Fruit fly (Drosophila melanogaster) whole organism, embryonic: ENCODE measurements around the gene MCU.
A peak's percentile ranks its signal among the peaks of the same experiment; 100 is the strongest.

Source experiments
- Abd-B ChIP-seq: fragments of 200-800 bp; sonication (Bioruptor generic); optimal IDR thresholded peaks from 2 replicates; lab custom pipeline; 2018; ENCODE audit warnings: missing biosample characterization, mild to moderate bottlenecking, missing genetic modification characterization, moderate library complexity
- Blimp-1 ChIP-seq: fragments of 200-800 bp; sonication (Bioruptor generic); optimal IDR thresholded peaks from 3 replicates; lab custom pipeline; 2018; ENCODE audit warnings: missing biosample characterization, missing genetic modification characterization, mild to moderate bottlenecking, moderate library complexity, missing genetic modification reagents
- CG10267 ChIP-seq: fragments of 200-800 bp; sonication (Bioruptor generic); optimal IDR thresholded peaks from 2 replicates; lab custom pipeline; 2018; ENCODE audit warnings: missing biosample characterization, mild to moderate bottlenecking, missing genetic modification characterization, moderate library complexity
- CG10654 ChIP-seq: fragments of 200-800 bp; sonication (Bioruptor generic); optimal IDR thresholded peaks from 2 replicates; lab custom pipeline; 2016; ENCODE audit warnings: missing biosample characterization, missing genetic modification characterization
- CG11247 ChIP-seq: fragments of 200-800 bp; sonication (Bioruptor generic); IDR thresholded peaks from 2 replicates; pipeline ENCODE4 v1.3.6; 2022; ENCODE audit warnings: missing biosample characterization, missing genetic modification characterization
- CG11723 ChIP-seq: fragments of 200-800 bp; sonication (Bioruptor generic); optimal IDR thresholded peaks from 2 replicates; lab custom pipeline; 2017; ENCODE audit warnings: missing biosample characterization, mild to moderate bottlenecking, missing genetic modification characterization
- CG12155 ChIP-seq: fragments of 200-800 bp; sonication (Bioruptor generic); optimal IDR thresholded peaks from 3 replicates; lab custom pipeline; 2016; ENCODE audit warnings: missing biosample characterization, missing genetic modification characterization
- CG12391 ChIP-seq: fragments of 200-800 bp; sonication (Bioruptor generic); optimal IDR thresholded peaks from 3 replicates; lab custom pipeline; 2018; ENCODE audit warnings: missing biosample characterization, mild to moderate bottlenecking, missing genetic modification characterization, moderate library complexity
- CG13123 ChIP-seq: fragments of 200-800 bp; sonication (Bioruptor generic); optimal IDR thresholded peaks from 2 replicates; lab custom pipeline; 2016; ENCODE audit warnings: missing biosample characterization, missing genetic modification characterization
- CG13287 ChIP-seq: fragments of 200-800 bp; sonication (Bioruptor generic); IDR thresholded peaks from 2 replicates; pipeline ENCODE4 v1.3.6; 2022; ENCODE audit warnings: missing biosample characterization, missing genetic modification characterization; ENCODE audit not compliant: partially characterized antibody
- CG14050 ChIP-seq: fragments of 200-800 bp; sonication (Bioruptor generic); IDR thresholded peaks from 3 replicates; pipeline ENCODE4 v1.3.6; 2022; ENCODE audit warnings: missing biosample characterization, missing genetic modification characterization
- CG15269 ChIP-seq: fragments of 200-800 bp; sonication (Bioruptor generic); optimal IDR thresholded peaks from 2 replicates; lab custom pipeline; 2018; ENCODE audit warnings: missing biosample characterization, mild to moderate bottlenecking, missing genetic modification characterization, moderate library complexity
- CG1529 ChIP-seq: fragments of 200-800 bp; sonication (Bioruptor generic); optimal IDR thresholded peaks from 3 replicates; lab custom pipeline; 2018; ENCODE audit warnings: missing biosample characterization, missing genetic modification characterization
- CG17802 ChIP-seq: fragments of 200-800 bp; sonication (Bioruptor generic); optimal IDR thresholded peaks from 2 replicates; lab custom pipeline; 2018; ENCODE audit warnings: missing biosample characterization, mild to moderate bottlenecking, missing genetic modification characterization, moderate library complexity
- CG17912 ChIP-seq: fragments of 200-800 bp; sonication (Bioruptor generic); optimal IDR thresholded peaks from 2 replicates; lab custom pipeline; 2018; ENCODE audit warnings: missing biosample characterization, mild to moderate bottlenecking, missing genetic modification characterization
- CG2129 ChIP-seq: fragments of 200-800 bp; sonication (Bioruptor generic); IDR thresholded peaks from 2 replicates; pipeline ENCODE4 v1.3.6; 2022; ENCODE audit warnings: missing biosample characterization, missing genetic modification characterization; ENCODE audit not compliant: partially characterized antibody
- CG2712 ChIP-seq: fragments of 200-800 bp; optimal IDR thresholded peaks from 3 replicates; lab custom pipeline; 2019; ENCODE audit warnings: missing biosample characterization, mild to moderate bottlenecking, missing genetic modification characterization, moderate library complexity
- CG3163 ChIP-seq: fragments of 200-800 bp; sonication (Bioruptor generic); optimal IDR thresholded peaks from 3 replicates; lab custom pipeline; 2016; ENCODE audit warnings: missing biosample characterization, missing genetic modification characterization
- CG33557 ChIP-seq: fragments of 200-800 bp; sonication (Bioruptor generic); optimal IDR thresholded peaks from 2 replicates; lab custom pipeline; 2019; ENCODE audit warnings: missing biosample characterization, mild to moderate bottlenecking, missing genetic modification characterization, moderate library complexity
- CG6175 ChIP-seq: fragments of 200-800 bp; sonication (Bioruptor generic); IDR thresholded peaks from 3 replicates; pipeline ENCODE4 v1.3.6; 2022; ENCODE audit warnings: missing biosample characterization, missing genetic modification characterization
- CG7839 ChIP-seq: fragments of 200-800 bp; sonication (Bioruptor generic); optimal IDR thresholded peaks from 3 replicates; lab custom pipeline; 2018; ENCODE audit warnings: missing biosample characterization, mild to moderate bottlenecking, missing genetic modification characterization, moderate library complexity
- CG7963 ChIP-seq: fragments of 200-800 bp; sonication (Bioruptor generic); IDR thresholded peaks from 3 replicates; pipeline ENCODE4 v1.3.6; 2022; ENCODE audit warnings: missing biosample characterization, missing genetic modification characterization; ENCODE audit not compliant: partially characterized antibody
- CG8359 ChIP-seq: fragments of 200-800 bp; sonication (Bioruptor generic); optimal IDR thresholded peaks from 2 replicates; lab custom pipeline; 2017; ENCODE audit warnings: missing biosample characterization, mild to moderate bottlenecking, missing genetic modification characterization, borderline replicate concordance
- CG8944 ChIP-seq: fragments of 200-800 bp; sonication (Bioruptor generic); optimal IDR thresholded peaks from 3 replicates; lab custom pipeline; 2016; ENCODE audit warnings: missing biosample characterization, missing genetic modification characterization
- CG9727 ChIP-seq: fragments of 200-800 bp; sonication (Bioruptor generic); optimal IDR thresholded peaks from 3 replicates; lab custom pipeline; 2017; ENCODE audit warnings: missing biosample characterization, mild to moderate bottlenecking, missing genetic modification characterization
- CG9876 ChIP-seq: fragments of 200-800 bp; sonication (Bioruptor generic); optimal IDR thresholded peaks from 2 replicates; lab custom pipeline; 2016; ENCODE audit warnings: missing biosample characterization, missing genetic modification characterization
- CoRest ChIP-seq: fragments of 200-800 bp; sonication (Bioruptor generic); optimal IDR thresholded peaks from 3 replicates; lab custom pipeline; 2018; ENCODE audit warnings: missing biosample characterization, mild to moderate bottlenecking, missing genetic modification characterization, moderate library complexity
- Dref ChIP-seq: fragments of 200-800 bp; sonication (Bioruptor generic); IDR thresholded peaks from 2 replicates; pipeline ENCODE4 v1.3.6; 2022; ENCODE audit warnings: missing biosample characterization, missing genetic modification characterization
- Eip74EF ChIP-seq, 2 experiments: fragments of 200-800 bp in 1 of 2; fragments of >200 bp in 1 of 2; sonication (Bioruptor generic) in 1 of 2; optimal IDR thresholded peaks; 2 replicates each; lab custom pipeline; 2017 to 2019; ENCODE audit warnings: missing biosample characterization in 2 of 2, missing genetic modification characterization in 2 of 2, mild to moderate bottlenecking in 1 of 2, moderate library complexity in 1 of 2
- Fer1 ChIP-seq: fragments of 200-800 bp; sonication (Bioruptor generic); optimal IDR thresholded peaks from 2 replicates; lab custom pipeline; 2017; ENCODE audit warnings: missing biosample characterization, mild to moderate bottlenecking, missing genetic modification characterization
- Hmx ChIP-seq: fragments of 200-800 bp; sonication (Bioruptor generic); optimal IDR thresholded peaks from 2 replicates; lab custom pipeline; 2016; ENCODE audit warnings: missing biosample characterization, missing genetic modification characterization
- Hsf ChIP-seq: fragments of 200-800 bp; sonication (Bioruptor generic); optimal IDR thresholded peaks from 3 replicates; lab custom pipeline; 2016; ENCODE audit warnings: missing biosample characterization, missing genetic modification characterization
- Jarid2 ChIP-seq: fragments of 200-800 bp; sonication (Bioruptor generic); optimal IDR thresholded peaks from 3 replicates; lab custom pipeline; 2017; ENCODE audit warnings: mild to moderate bottlenecking, missing biosample characterization, missing genetic modification reagents, missing genetic modification characterization
- Opbp ChIP-seq: fragments of 200-800 bp; sonication (Bioruptor generic); IDR thresholded peaks from 3 replicates; pipeline ENCODE4 v1.3.6; 2022; ENCODE audit warnings: missing biosample characterization, missing genetic modification characterization; ENCODE audit not compliant: partially characterized antibody
- al ChIP-seq: fragments of 200-800 bp; sonication (Bioruptor generic); IDR thresholded peaks from 2 replicates; pipeline ENCODE4 v1.3.6; 2022; ENCODE audit warnings: missing biosample characterization, missing genetic modification characterization
- cato ChIP-seq: fragments of 200-800 bp; sonication (Bioruptor generic); optimal IDR thresholded peaks from 2 replicates; lab custom pipeline; 2016; ENCODE audit warnings: missing biosample characterization, missing genetic modification characterization, borderline replicate concordance
- crol ChIP-seq: fragments of 200-800 bp; sonication (Bioruptor generic); IDR thresholded peaks from 2 replicates; pipeline ENCODE4 v1.3.6; 2022; ENCODE audit warnings: missing biosample characterization, missing genetic modification characterization
- dmrt99B ChIP-seq: fragments of 200-800 bp; sonication (Bioruptor generic); optimal IDR thresholded peaks from 2 replicates; lab custom pipeline; 2018; ENCODE audit warnings: missing biosample characterization, mild to moderate bottlenecking, missing genetic modification characterization, moderate library complexity
- fd3F ChIP-seq: fragments of 200-800 bp; sonication (Bioruptor generic); optimal IDR thresholded peaks from 2 replicates; lab custom pipeline; 2018; ENCODE audit warnings: missing biosample characterization, mild to moderate bottlenecking, missing genetic modification characterization, moderate library complexity
- fd64A ChIP-seq: fragments of 200-800 bp; sonication (Bioruptor generic); optimal IDR thresholded peaks from 3 replicates; lab custom pipeline; 2018; ENCODE audit warnings: missing biosample characterization, mild to moderate bottlenecking, missing genetic modification characterization
- gsb-n ChIP-seq: fragments of 200-800 bp; sonication (Bioruptor generic); optimal IDR thresholded peaks from 3 replicates; lab custom pipeline; 2018; ENCODE audit warnings: missing biosample characterization, mild to moderate bottlenecking, missing genetic modification characterization
- insv ChIP-seq, 2 experiments: fragments of 200-800 bp; sonication (Bioruptor generic); optimal IDR thresholded peaks; 3 replicates each; lab custom pipeline; 2016 to 2018; ENCODE audit warnings: missing biosample characterization in 2 of 2, missing genetic modification characterization in 2 of 2
- jumu ChIP-seq: fragments of 200-800 bp; sonication (Bioruptor generic); optimal IDR thresholded peaks from 3 replicates; lab custom pipeline; 2016; ENCODE audit warnings: missing biosample characterization, missing genetic modification characterization
- lab ChIP-seq: fragments of 200-800 bp; sonication (Bioruptor generic); optimal IDR thresholded peaks from 3 replicates; lab custom pipeline; 2017; ENCODE audit warnings: missing biosample characterization, missing genetic modification characterization, mild to moderate bottlenecking, moderate library complexity, missing genetic modification reagents
- nom ChIP-seq: fragments of 200-800 bp; sonication (Bioruptor generic); optimal IDR thresholded peaks from 2 replicates; lab custom pipeline; 2017; ENCODE audit warnings: missing biosample characterization, missing genetic modification characterization, mild to moderate bottlenecking, moderate library complexity, missing genetic modification reagents
- pho ChIP-seq: fragments of 200-800 bp; sonication (Bioruptor generic); optimal IDR thresholded peaks from 2 replicates; lab custom pipeline; 2016; ENCODE audit warnings: missing biosample characterization, missing genetic modification characterization
- rib ChIP-seq: fragments of 200-800 bp; sonication (Bioruptor generic); IDR thresholded peaks from 2 replicates; pipeline ENCODE4 v1.3.6; 2022; ENCODE audit warnings: missing biosample characterization, missing genetic modification characterization
- sc ChIP-seq, 3 experiments: fragments of >200 bp in 2 of 3; fragments of 200-800 bp in 1 of 3; sonication (Bioruptor generic) in 1 of 3; optimal IDR thresholded peaks; 2 replicates in 2 of 3; 3 replicates in 1 of 3; lab custom pipeline; 2017; ENCODE audit warnings: mild to moderate bottlenecking in 1 of 3, missing biosample characterization in 1 of 3, missing genetic modification characterization in 1 of 3, missing genetic modification reagents in 1 of 3
- wdn ChIP-seq: fragments of 200-800 bp; sonication (Bioruptor generic); IDR thresholded peaks from 2 replicates; pipeline ENCODE4 v1.3.6; 2022; ENCODE audit warnings: missing biosample characterization, missing genetic modification characterization

Gene MCU

DNA sequence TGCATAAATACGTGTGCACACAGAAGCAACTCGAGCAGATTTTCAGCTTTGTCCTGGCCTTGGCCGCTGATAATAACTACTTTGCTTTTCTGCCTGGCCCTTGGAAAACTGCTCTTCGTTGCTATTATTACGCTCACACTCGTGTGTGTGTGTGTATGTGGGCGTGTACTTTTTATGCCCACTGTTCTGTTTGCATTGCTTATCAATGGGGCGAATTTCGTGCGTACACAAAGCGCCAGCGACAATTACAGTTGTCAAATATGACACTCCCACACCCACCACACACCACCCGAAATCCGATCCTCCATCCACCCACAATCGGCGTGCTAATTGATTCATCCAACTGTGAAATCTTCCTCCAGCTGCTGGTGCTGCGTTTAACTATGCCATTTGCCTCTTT lies 62.1 kb downstream of the MCU start (continued):
- TF ChIP-seq CG10654 (GFP tag; lab: Kevin White, UChicago) (no peak), al (GFP tag; lab: Robert Waterston, UW) (no peak), sc (optimal IDR thresholded peaks at IDR 0.05; lab: Kevin White, UChicago) (no peak), sc (GFP tag; optimal IDR thresholded peaks at IDR 0.05; lab: Kevin White, UChicago) (no peak), CoRest (tag; lab: Kevin White, UChicago) (no peak), CG12155 (GFP tag; lab: Kevin White, UChicago) (no peak), fd64A (GFP tag; lab: Kevin White, UChicago) (no peak), CG3163 (GFP tag; lab: Kevin White, UChicago) (no peak), CG11723 (GFP tag; lab: Kevin White, UChicago) (peak; percentile 10), rib (GFP tag; lab: Robert Waterston, UW) (no peak), CG8359 (GFP tag; lab: Kevin White, UChicago) (no peak), CG12391 (no peak), CG13123 (GFP tag; lab: Kevin White, UChicago) (no peak), CG2712 (tag; lab: Kevin White, UChicago) (no peak), CG7839 (tag; lab: Kevin White, UChicago) (no peak), CG8944 (GFP tag; lab: Kevin White, UChicago) (no peak), CG17802 (tag; lab: Kevin White, UChicago) (no peak), CG17912 (no peak), CG14050 (GFP tag; lab: Robert Waterston, UW) (no peak), CG10267 (tag; lab: Kevin White, UChicago) (no peak), cato (GFP tag; lab: Kevin White, UChicago) (no peak), Hsf (GFP tag; lab: Kevin White, UChicago) (no peak), Abd-B (GFP tag; lab: Kevin White, UChicago) (no peak), Hmx (GFP tag; lab: Kevin White, UChicago) (no peak), CG13287 (no peak), Fer1 (GFP tag; lab: Kevin White, UChicago) (peak; percentile 12), jumu (GFP tag; lab: Kevin White, UChicago) (no peak), CG1529 (GFP tag; lab: Kevin White, UChicago) (no peak), CG2129 (GFP tag; lab: Robert Waterston, UW) (no peak), CG7963 (GFP tag; lab: Robert Waterston, UW) (no peak), fd3F (GFP tag; lab: Kevin White, UChicago) (no peak), Opbp (GFP tag; lab: Robert Waterston, UW) (no peak), CG6175 (GFP tag; lab: Robert Waterston, UW) (no peak), Blimp-1 (GFP tag; lab: Kevin White, UChicago) (no peak), Jarid2 (no peak), CG33557 (GFP tag; lab: Kevin White, UChicago) (no peak), lab (GFP tag; lab: Kevin White, UChicago) (peak; percentile 69), crol (GFP tag; lab: Robert Waterston, UW) (no peak), Eip74EF (GFP tag; optimal IDR thresholded peaks at IDR 0.05; lab: Kevin White, UChicago) (no peak), CG11247 (GFP tag; lab: Robert Waterston, UW) (peak; percentile 45; the same call in 1 of the 2 replicates), gsb-n (no peak), insv (GFP tag; optimal IDR thresholded peaks at IDR 0.05; lab: Kevin White, UChicago) (no peak), CG15269 (peak; percentile 15), dmrt99B (tag; lab: Kevin White, UChicago) (no peak), pho (no peak), CG9876 (GFP tag; lab: Kevin White, UChicago) (no peak), wdn (GFP tag; lab: Robert Waterston, UW) (no peak), CG9727 (peak; percentile 26), Dref (no peak), nom (GFP tag; lab: Kevin White, UChicago) (no peak)
